Worm (Caenorhabditis elegans) whole organism, L4 larva: ENCODE measurements around the gene F46F5.14.

Experiments used
- R02D3.7 ChIP-seq: fragments of 150-350 bp; sonication (generic microtip); optimal IDR thresholded peaks from 3 replicates; lab custom pipeline; 2014; ENCODE audit warnings: missing biosample characterization, missing genetic modification characterization
- ZK337.2 ChIP-seq: fragments of 200-800 bp; sonication (Bioruptor generic); IDR thresholded peaks from 2 replicates; pipeline ENCODE4 v1.3.6; 2022; ENCODE audit warnings: missing genetic modification reagents, missing genetic modification characterization, missing compliant biosample characterization
- ama-1 ChIP-seq: fragments of 150-350 bp; optimal IDR thresholded peaks from 2 replicates; lab custom pipeline; 2014; ENCODE audit warnings: inconsistent platforms, mixed read lengths
- daf-8 ChIP-seq: fragments of 200-800 bp; sonication (Bioruptor generic); IDR thresholded peaks from 2 replicates; pipeline ENCODE4 v1.3.6; 2022; ENCODE audit warnings: missing genetic modification characterization, missing compliant biosample characterization
- egl-27 ChIP-seq: sonication (generic microtip); optimal IDR thresholded peaks from 3 replicates; lab custom pipeline; 2017; ENCODE audit warnings: missing biosample characterization, missing genetic modification reagents, missing genetic modification characterization
- fkh-10 ChIP-seq: fragments of 150-350 bp; optimal IDR thresholded peaks from 2 replicates; lab custom pipeline; 2014; ENCODE audit warnings: missing biosample characterization, missing genetic modification reagents, missing genetic modification characterization
- madf-5 ChIP-seq, 2 experiments: fragments of 200-800 bp; sonication (Bioruptor generic); IDR thresholded peaks; 2 replicates each; pipeline ENCODE4 v1.3.6; 2022; ENCODE audit warnings: missing compliant biosample characterization in 2 of 2, missing genetic modification characterization in 2 of 2
- mdl-1 ChIP-seq, 2 experiments: fragments of 150-350 bp in 1 of 2; sonication (generic microtip) in 1 of 2; optimal IDR thresholded peaks; 2 replicates each; lab custom pipeline; 2014 to 2017; ENCODE audit warnings: missing biosample characterization in 2 of 2, missing genetic modification characterization in 2 of 2
- nhr-237 ChIP-seq: sonication (generic microtip); optimal IDR thresholded peaks from 2 replicates; lab custom pipeline; 2017; ENCODE audit warnings: missing biosample characterization, missing genetic modification characterization
- nhr-28 ChIP-seq: fragments of 150-350 bp; optimal IDR thresholded peaks from 2 replicates; lab custom pipeline; 2014; ENCODE audit warnings: missing biosample characterization, missing genetic modification characterization
- pha-4 ChIP-seq, 2 experiments: fragments of 150-350 bp in 1 of 2; fragments of 200-800 bp in 1 of 2; sonication (Bioruptor generic) in 1 of 2; IDR thresholded peaks in 1 of 2; optimal IDR thresholded peaks in 1 of 2; 2 replicates each; pipeline versions ENCODE4 v1.3.6 to Lab custom; 2014 to 2022; ENCODE audit warnings: missing genetic modification characterization in 2 of 2, missing genetic modification reagents in 2 of 2, missing biosample characterization in 1 of 2, missing compliant biosample characterization in 1 of 2
- rbr-2 ChIP-seq: sonication (generic microtip); optimal IDR thresholded peaks from 2 replicates; lab custom pipeline; 2016; ENCODE audit warnings: missing genotype, missing genetic modification characterization, missing compliant biosample characterization
- unc-62 ChIP-seq, 3 experiments: fragments of 150-350 bp in 1 of 3; sonication (generic microtip); optimal IDR thresholded peaks in 2 of 3; peaks in 1 of 3; 1 replicate in 1 of 3; 2 replicates in 2 of 3; lab custom pipeline; 2014 to 2017; ENCODE audit warnings: missing biosample characterization in 3 of 3, missing genetic modification characterization in 3 of 3, missing genetic modification reagents in 3 of 3, missing genotype in 1 of 3

DNA sequence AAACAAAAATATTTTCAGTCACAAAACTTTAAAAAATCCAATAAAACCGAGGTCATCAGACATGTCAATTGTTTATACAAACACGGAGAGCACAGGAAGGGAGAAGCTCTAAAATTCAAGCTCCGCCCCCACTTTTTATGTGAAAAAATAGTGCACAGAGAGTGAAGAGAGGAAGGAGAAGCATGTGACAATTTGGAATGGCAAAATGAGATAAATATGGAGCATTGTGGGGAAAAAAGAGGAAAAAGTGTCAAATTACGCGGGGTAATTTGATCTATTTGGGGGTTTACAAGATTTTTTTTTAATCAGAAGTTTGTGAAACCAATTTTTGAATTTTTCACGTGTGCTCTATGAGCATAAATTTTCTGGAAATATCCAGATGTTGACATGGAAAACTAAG, 36.9 kb upstream of the F46F5.14 start:
- TF ChIP-seq mdl-1 (tag; optimal IDR thresholded peaks at IDR 0.05; lab: Kevin White, UChicago) = peak in 1 of 2 experiments; percentile 21
- TF ChIP-seq fkh-10 = no peak
- TF ChIP-seq pha-4 (GFP tag; IDR thresholded peaks at IDR 0.05; lab: Robert Waterston, UW) = no peak
- no peak for TF ChIP-seq pha-4 (tag; optimal IDR thresholded peaks at IDR 0.05; lab: Kevin White, UChicago)
- no peak for TF ChIP-seq egl-27
- no peak for TF ChIP-seq rbr-2 (tag; lab: Kevin White, UChicago)
- TF ChIP-seq ama-1 (lab: Kevin White, UChicago) = no peak
- no peak for TF ChIP-seq madf-5 (GFP tag; IDR thresholded peaks at IDR 0.05; lab: Robert Waterston, UW)
- no peak for TF ChIP-seq unc-62 (GFP tag; optimal IDR thresholded peaks at IDR 0.05 in 1 of 2; lab: Kevin White, UChicago)
- TF ChIP-seq unc-62 (tag; optimal IDR thresholded peaks at IDR 0.05; lab: Kevin White, UChicago) = no peak
- no peak for TF ChIP-seq nhr-237 (tag; lab: Kevin White, UChicago)
- no peak for TF ChIP-seq ZK337.2
- TF ChIP-seq daf-8 (GFP tag; lab: Robert Waterston, UW) = no peak
- no peak for TF ChIP-seq nhr-28 (tag; lab: Kevin White, UChicago)
- TF ChIP-seq R02D3.7 (tag; lab: Kevin White, UChicago) = no peak
